Fruit fly (Drosophila melanogaster) whole organism, embryonic: ENCODE results near the gene ninaE.

Experiments
- ATbp ChIP-seq: fragments of 200-800 bp; sonication (Bioruptor generic); optimal IDR thresholded peaks from 2 replicates; lab custom pipeline; 2017; ENCODE audit warnings: missing biosample characterization, mild to moderate bottlenecking, missing genetic modification characterization, missing genetic modification reagents
- Atf-2 ChIP-seq: fragments of 200-800 bp; sonication (Bioruptor generic); optimal IDR thresholded peaks from 2 replicates; lab custom pipeline; 2016; ENCODE audit warnings: missing biosample characterization, missing genetic modification characterization
- C15 ChIP-seq: fragments of 200-800 bp; sonication (Bioruptor generic); IDR thresholded peaks from 3 replicates; pipeline ENCODE4 v1.3.6; 2022; ENCODE audit warnings: missing biosample characterization, missing genetic modification characterization
- CG1024 ChIP-seq: fragments of 200-800 bp; sonication (Bioruptor generic); IDR thresholded peaks from 2 replicates; pipeline ENCODE4 v1.3.6; 2022; ENCODE audit warnings: missing biosample characterization, missing genetic modification characterization
- CG11247 ChIP-seq: fragments of 200-800 bp; sonication (Bioruptor generic); IDR thresholded peaks from 2 replicates; pipeline ENCODE4 v1.3.6; 2022; ENCODE audit warnings: missing biosample characterization, missing genetic modification characterization
- CG11696 ChIP-seq: fragments of 200-800 bp; sonication (Bioruptor generic); IDR thresholded peaks from 2 replicates; pipeline ENCODE4 v1.3.6; 2022; ENCODE audit warnings: missing biosample characterization, missing genetic modification characterization
- CG12104 ChIP-seq: fragments of 200-800 bp; sonication (Bioruptor generic); optimal IDR thresholded peaks from 3 replicates; lab custom pipeline; 2016; ENCODE audit warnings: missing biosample characterization, missing genetic modification characterization
- CG15696 ChIP-seq: fragments of 200-800 bp; sonication (Bioruptor generic); optimal IDR thresholded peaks from 2 replicates; lab custom pipeline; 2019; ENCODE audit warnings: missing biosample characterization, mild to moderate bottlenecking, missing genetic modification characterization, moderate library complexity
- CG1647 ChIP-seq: fragments of 200-800 bp; sonication (Bioruptor generic); optimal IDR thresholded peaks from 3 replicates; lab custom pipeline; 2016; ENCODE audit warnings: missing biosample characterization, missing genetic modification characterization
- CG16813 ChIP-seq: fragments of 200-800 bp; sonication (Bioruptor generic); IDR thresholded peaks from 3 replicates; pipeline ENCODE4 v1.3.6; 2022; ENCODE audit warnings: missing biosample characterization, missing genetic modification characterization; ENCODE audit not compliant: partially characterized antibody
- CG17359 ChIP-seq: fragments of 200-800 bp; sonication (Bioruptor generic); optimal IDR thresholded peaks from 3 replicates; lab custom pipeline; 2018; ENCODE audit warnings: missing biosample characterization, mild to moderate bottlenecking, missing genetic modification characterization, moderate library complexity
- CG2116 ChIP-seq: fragments of 200-800 bp; sonication (Bioruptor generic); optimal IDR thresholded peaks from 3 replicates; lab custom pipeline; 2018; ENCODE audit warnings: missing biosample characterization, mild to moderate bottlenecking, missing genetic modification characterization
- CG31365 ChIP-seq: fragments of 200-800 bp; sonication (Bioruptor generic); optimal IDR thresholded peaks from 2 replicates; lab custom pipeline; 2018; ENCODE audit warnings: missing biosample characterization, mild to moderate bottlenecking, missing genetic modification characterization
- CG32772 ChIP-seq: fragments of 200-800 bp; sonication (Bioruptor generic); IDR thresholded peaks from 2 replicates; pipeline ENCODE4 v1.3.6; 2022; ENCODE audit warnings: missing biosample characterization, missing genetic modification characterization
- CG33557 ChIP-seq: fragments of 200-800 bp; sonication (Bioruptor generic); optimal IDR thresholded peaks from 2 replicates; lab custom pipeline; 2019; ENCODE audit warnings: missing biosample characterization, mild to moderate bottlenecking, missing genetic modification characterization, moderate library complexity
- CG4360 ChIP-seq: fragments of 200-800 bp; sonication (Bioruptor generic); IDR thresholded peaks from 2 replicates; pipeline ENCODE4 v1.3.6; 2022; ENCODE audit warnings: missing biosample characterization, missing genetic modification characterization
- CG4617 ChIP-seq: fragments of 200-800 bp; sonication (Bioruptor generic); optimal IDR thresholded peaks from 3 replicates; lab custom pipeline; 2016; ENCODE audit warnings: missing biosample characterization, missing genetic modification characterization, borderline replicate concordance
- CG7357 ChIP-seq: fragments of 200-800 bp; sonication (Bioruptor generic); IDR thresholded peaks from 3 replicates; pipeline ENCODE4 v1.3.6; 2022; ENCODE audit warnings: missing biosample characterization, missing genetic modification characterization
- CG7556 ChIP-seq: fragments of 200-800 bp; sonication (Bioruptor generic); optimal IDR thresholded peaks from 2 replicates; lab custom pipeline; 2017; ENCODE audit warnings: missing biosample characterization, mild to moderate bottlenecking, missing genetic modification characterization
- CG7786 ChIP-seq: fragments of 200-800 bp; sonication (Bioruptor generic); optimal IDR thresholded peaks from 2 replicates; lab custom pipeline; 2016; ENCODE audit warnings: missing biosample characterization, missing genetic modification characterization
- CG7839 ChIP-seq: fragments of 200-800 bp; sonication (Bioruptor generic); optimal IDR thresholded peaks from 3 replicates; lab custom pipeline; 2018; ENCODE audit warnings: missing biosample characterization, mild to moderate bottlenecking, missing genetic modification characterization, moderate library complexity
- CG8290 ChIP-seq, 3 experiments: fragments of 200-800 bp; sonication (Bioruptor generic); optimal IDR thresholded peaks; 2 replicates each; lab custom pipeline; 2016 to 2019; ENCODE audit warnings: missing biosample characterization in 3 of 3, missing genetic modification characterization in 3 of 3, mild to moderate bottlenecking in 2 of 3, moderate library complexity in 1 of 3
- CG8924 ChIP-seq: fragments of 200-800 bp; optimal IDR thresholded peaks from 3 replicates; lab custom pipeline; 2019; ENCODE audit warnings: missing biosample characterization, mild to moderate bottlenecking, missing genetic modification characterization, moderate library complexity
- CG9876 ChIP-seq: fragments of 200-800 bp; sonication (Bioruptor generic); optimal IDR thresholded peaks from 2 replicates; lab custom pipeline; 2016; ENCODE audit warnings: missing biosample characterization, missing genetic modification characterization
- Camta ChIP-seq: fragments of 200-800 bp; sonication (Bioruptor generic); optimal IDR thresholded peaks from 2 replicates; lab custom pipeline; 2016; ENCODE audit warnings: missing biosample characterization, missing genetic modification characterization
- D19B ChIP-seq: fragments of 200-800 bp; sonication (Bioruptor generic); optimal IDR thresholded peaks from 2 replicates; lab custom pipeline; 2017; ENCODE audit warnings: missing biosample characterization, mild to moderate bottlenecking, missing genetic modification characterization
- Dll ChIP-seq: fragments of 200-800 bp; sonication (Bioruptor generic); IDR thresholded peaks from 4 replicates; pipeline ENCODE4 v1.3.6; 2022; ENCODE audit warnings: missing biosample characterization, missing genetic modification characterization; ENCODE audit not compliant: partially characterized antibody
- E2f2 ChIP-seq: fragments of 200-800 bp; sonication (Bioruptor generic); IDR thresholded peaks from 2 replicates; pipeline ENCODE4 v1.3.6; 2022; ENCODE audit warnings: missing biosample characterization, missing genetic modification characterization
- Elba2 ChIP-seq: fragments of 200-800 bp; sonication (Bioruptor generic); optimal IDR thresholded peaks from 3 replicates; lab custom pipeline; 2016; ENCODE audit warnings: missing biosample characterization, missing genetic modification characterization
- Gsc ChIP-seq: fragments of 200-800 bp; sonication (Bioruptor generic); IDR thresholded peaks from 2 replicates; pipeline ENCODE4 v1.3.6; 2022; ENCODE audit warnings: missing biosample characterization, missing genetic modification characterization
- Kr ChIP-seq: fragments of 200-800 bp; sonication (Bioruptor generic); optimal IDR thresholded peaks from 2 replicates; lab custom pipeline; 2017; ENCODE audit warnings: missing biosample characterization, mild to moderate bottlenecking, missing genetic modification characterization
- MTF-1 ChIP-seq: fragments of 200-800 bp; sonication (Bioruptor generic); optimal IDR thresholded peaks from 2 replicates; lab custom pipeline; 2018; ENCODE audit warnings: missing biosample characterization, mild to moderate bottlenecking, missing genetic modification characterization, borderline replicate concordance
- Myb ChIP-seq: fragments of 200-800 bp; sonication (Bioruptor generic); optimal IDR thresholded peaks from 2 replicates; lab custom pipeline; 2016; ENCODE audit warnings: missing biosample characterization, missing genetic modification characterization
- Nf-YA ChIP-seq: fragments of 200-800 bp; sonication (Bioruptor generic); IDR thresholded peaks from 2 replicates; pipeline ENCODE4 v1.3.6; 2022; ENCODE audit warnings: missing biosample characterization, missing genetic modification characterization
- Opbp ChIP-seq: fragments of 200-800 bp; sonication (Bioruptor generic); IDR thresholded peaks from 3 replicates; pipeline ENCODE4 v1.3.6; 2022; ENCODE audit warnings: missing biosample characterization, missing genetic modification characterization; ENCODE audit not compliant: partially characterized antibody
- Tbp ChIP-seq: fragments of >200 bp; optimal IDR thresholded peaks from 2 replicates; lab custom pipeline; 2018; ENCODE audit warnings: missing biosample characterization, missing genetic modification characterization
- Xbp1 ChIP-seq: fragments of 200-800 bp; sonication (Bioruptor generic); optimal IDR thresholded peaks from 3 replicates; lab custom pipeline; 2016; ENCODE audit warnings: missing biosample characterization, mild to moderate bottlenecking, missing genetic modification characterization
- bab2 ChIP-seq: fragments of 200-800 bp; sonication (Bioruptor generic); optimal IDR thresholded peaks from 2 replicates; lab custom pipeline; 2016; ENCODE audit warnings: missing biosample characterization, missing genetic modification characterization
- esg ChIP-seq: fragments of 200-800 bp; sonication (Bioruptor generic); conservative IDR thresholded peaks from 2 replicates; pipeline ENCODE4 v1.3.6; 2022; ENCODE audit warnings: missing biosample characterization, missing genetic modification characterization
- ftz-f1 ChIP-seq: fragments of 200-800 bp; sonication (Bioruptor generic); optimal IDR thresholded peaks from 2 replicates; lab custom pipeline; 2016; ENCODE audit warnings: missing biosample characterization, missing genetic modification characterization
- gcm2 ChIP-seq: fragments of 200-800 bp; sonication (Bioruptor generic); optimal IDR thresholded peaks from 2 replicates; lab custom pipeline; 2016; ENCODE audit warnings: missing biosample characterization, missing genetic modification characterization
- h ChIP-seq: fragments of >200 bp; optimal IDR thresholded peaks from 2 replicates; lab custom pipeline; 2017
- her ChIP-seq: fragments of 200-800 bp; sonication (Bioruptor generic); optimal IDR thresholded peaks from 2 replicates; lab custom pipeline; 2016; ENCODE audit warnings: missing biosample characterization, missing genetic modification characterization
- ken ChIP-seq: fragments of 200-800 bp; sonication (Bioruptor generic); IDR thresholded peaks from 3 replicates; pipeline ENCODE4 v1.3.6; 2022; ENCODE audit warnings: missing biosample characterization, missing genetic modification characterization
- nom ChIP-seq: fragments of 200-800 bp; sonication (Bioruptor generic); optimal IDR thresholded peaks from 2 replicates; lab custom pipeline; 2017; ENCODE audit warnings: missing biosample characterization, missing genetic modification characterization, mild to moderate bottlenecking, moderate library complexity, missing genetic modification reagents
- p53 ChIP-seq: fragments of 200-800 bp; sonication (Bioruptor generic); optimal IDR thresholded peaks from 2 replicates; lab custom pipeline; 2016; ENCODE audit warnings: missing biosample characterization, missing genetic modification characterization
- shn ChIP-seq: fragments of 200-800 bp; sonication (Bioruptor generic); optimal IDR thresholded peaks from 3 replicates; lab custom pipeline; 2016; ENCODE audit warnings: missing biosample characterization, missing genetic modification characterization
- sob ChIP-seq: fragments of 200-800 bp; sonication (Bioruptor generic); IDR thresholded peaks from 2 replicates; pipeline ENCODE4 v1.3.6; 2022; ENCODE audit warnings: missing biosample characterization, missing genetic modification characterization
- sr ChIP-seq: fragments of 200-800 bp; sonication (Bioruptor generic); IDR thresholded peaks from 3 replicates; pipeline ENCODE4 v1.3.6; 2022; ENCODE audit warnings: missing biosample characterization, missing genetic modification characterization
- vvl ChIP-seq: fragments of 200-800 bp; sonication (Bioruptor generic); IDR thresholded peaks from 2 replicates; pipeline ENCODE4 v1.3.6; 2022; ENCODE audit warnings: missing biosample characterization, missing genetic modification characterization

Gene ninaE

dm6 chr3R:19846870-19847590 lies 41.0 kb downstream of the ninaE start, which contains the start of gene MICU3 (continued):
- TF ChIP-seq Atf-2 (GFP tag; lab: Kevin White, UChicago) (peak; percentile 42), gcm2 (no peak), CG7839 (tag; lab: Kevin White, UChicago) (peak; percentile 66), CG2116 (peak; percentile 53), her (GFP tag; lab: Kevin White, UChicago) (peak; percentile 9), vvl (GFP tag; lab: Robert Waterston, UW) (peak; percentile 72), Myb (GFP tag; lab: Kevin White, UChicago) (peak; percentile 46), Elba2 (GFP tag; lab: Kevin White, UChicago) (peak; percentile 19), ken (no peak; the same call in 2 of the 3 replicates), CG7357 (0 out of 3 replicates have a peak, but pooled peaks have one; percentile 17), CG7556 (GFP tag; lab: Kevin White, UChicago) (peak; percentile 41), shn (GFP tag; lab: Kevin White, UChicago) (peak; percentile 33), ftz-f1 (GFP tag; lab: Kevin White, UChicago) (no peak), C15 (GFP tag; lab: Robert Waterston, UW) (no peak), D19B (GFP tag; lab: Kevin White, UChicago) (peak; percentile 28), p53 (no peak), CG4617 (GFP tag; lab: Kevin White, UChicago) (peak; percentile 49), CG1647 (GFP tag; lab: Kevin White, UChicago) (peak; percentile 33), Tbp (no peak), CG33557 (GFP tag; lab: Kevin White, UChicago) (peak; percentile 19), Dll (peak; percentile 89), CG17359 (tag; lab: Kevin White, UChicago) (peak; percentile 55), CG1024 (GFP tag; lab: Robert Waterston, UW) (no peak), CG11696 (no peak), CG8290 (GFP tag; optimal IDR thresholded peaks at IDR 0.05; lab: Kevin White, UChicago) (peak; percentile 28), CG8290 (tag; optimal IDR thresholded peaks at IDR 0.05; lab: Kevin White, UChicago) (peak in 1 of 2 experiments; percentile 51), CG8924 (tag; lab: Kevin White, UChicago) (peak; percentile 43), CG4360 (GFP tag; lab: Robert Waterston, UW) (no peak), Opbp (GFP tag; lab: Robert Waterston, UW) (peak; percentile 56; the same call in 1 of the 3 replicates), CG15696 (tag; lab: Kevin White, UChicago) (peak; percentile 63), CG16813 (peak; percentile 80), ATbp (GFP tag; lab: Kevin White, UChicago) (no peak), CG7786 (peak; percentile 58), E2f2 (GFP tag; lab: Robert Waterston, UW) (peak; percentile 89), sob (GFP tag; lab: Robert Waterston, UW) (peak; percentile 74), bab2 (GFP tag; lab: Kevin White, UChicago) (peak; percentile 49), Kr (GFP tag; lab: Kevin White, UChicago) (no peak), CG12104 (GFP tag; lab: Kevin White, UChicago) (peak; percentile 44), h (lab: Kevin White, UChicago) (no peak), CG32772 (peak; percentile 59; the same call in 1 of the 2 replicates), Nf-YA (GFP tag; lab: Robert Waterston, UW) (no peak), CG31365 (tag; lab: Kevin White, UChicago) (no peak), esg (GFP tag; lab: Robert Waterston, UW) (peak; percentile 66), sr (GFP tag; lab: Robert Waterston, UW) (no peak), CG9876 (GFP tag; lab: Kevin White, UChicago) (peak; percentile 59), Camta (GFP tag; lab: Kevin White, UChicago) (peak; percentile 18), MTF-1 (no peak), Gsc (GFP tag; lab: Robert Waterston, UW) (no peak), nom (GFP tag; lab: Kevin White, UChicago) (no peak), Xbp1 (GFP tag; lab: Kevin White, UChicago) (peak; percentile 83), CG11247 (GFP tag; lab: Robert Waterston, UW) (peak; percentile 44; the same call in 1 of the 2 replicates)
